Worm (Caenorhabditis elegans): Measurements from ENCODE around the gene snrp-200.

- TF ChIP-seq R02D3.7 (tag; optimal IDR thresholded peaks at IDR 0.05) (no peak), alr-1 (tag; optimal IDR thresholded peaks at IDR 0.05) (no peak), elt-1 (tag; optimal IDR thresholded peaks at IDR 0.05) (no peak), lin-13 (GFP tag; optimal IDR thresholded peaks at IDR 0.05) (no peak), sma-3 (GFP tag; optimal IDR thresholded peaks at IDR 0.05) (no peak), ztf-11 (tag; optimal IDR thresholded peaks at IDR 0.05) (no peak), lin-11 (tag; optimal IDR thresholded peaks at IDR 0.05) (no peak), ama-1 (optimal IDR thresholded peaks at IDR 0.05) (no peak), C34F6.9 (tag; optimal IDR thresholded peaks at IDR 0.05) (no peak), aly-2 (tag; optimal IDR thresholded peaks at IDR 0.05) (no peak)
Observed at ce11 chrII:12678867-12679134, 57.9 kb downstream of the snrp-200 start, which contains the start of gene Y38E10A.24.
